Worm (Caenorhabditis elegans) whole organism, L3 larva: ENCODE data around the gene Y14H12B.2.

Experiments
- elt-2 ChIP-seq: sonication (generic microtip); optimal IDR thresholded peaks from 2 replicates; lab custom pipeline; 2016; ENCODE audit warnings: missing genetic modification reagents, mild to moderate bottlenecking, missing genetic modification characterization, missing compliant biosample characterization
- fos-1 ChIP-seq: fragments of 150-350 bp; optimal IDR thresholded peaks from 2 replicates; lab custom pipeline; 2014; ENCODE audit warnings: missing biosample characterization, missing genetic modification characterization
- nhr-11 ChIP-seq: fragments of 150-350 bp; optimal IDR thresholded peaks from 2 replicates; lab custom pipeline; 2014; ENCODE audit warnings: missing biosample characterization, missing genetic modification characterization

DNA sequence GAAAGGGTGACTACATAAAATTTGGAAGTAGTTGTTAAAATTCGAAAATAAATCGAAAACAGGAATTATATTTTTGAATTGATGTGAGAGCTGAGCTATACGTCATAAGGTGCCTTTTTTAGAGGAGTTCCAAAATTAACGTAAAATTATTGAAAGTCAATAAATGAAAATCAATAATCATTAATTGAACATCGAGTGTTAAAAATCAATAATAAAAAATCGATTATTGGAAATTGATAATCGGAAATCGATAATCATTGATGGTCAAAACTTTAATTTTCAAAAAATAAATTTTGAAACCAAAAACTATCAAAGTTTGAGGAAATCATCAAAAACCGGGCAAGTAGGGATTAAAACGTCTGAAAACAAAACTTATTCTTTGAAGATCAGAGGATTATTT is 19.9 kb downstream of the Y14H12B.2 start:
- no peak for TF ChIP-seq nhr-11 (tag; lab: Kevin White, UChicago)
- TF ChIP-seq fos-1 (tag; lab: Kevin White, UChicago): no peak
- no peak for TF ChIP-seq elt-2 (tag; lab: Kevin White, UChicago)
